Fruit fly (Drosophila melanogaster): Measurements from ENCODE around the gene Dhpr.

Dhpr gene

DNA sequence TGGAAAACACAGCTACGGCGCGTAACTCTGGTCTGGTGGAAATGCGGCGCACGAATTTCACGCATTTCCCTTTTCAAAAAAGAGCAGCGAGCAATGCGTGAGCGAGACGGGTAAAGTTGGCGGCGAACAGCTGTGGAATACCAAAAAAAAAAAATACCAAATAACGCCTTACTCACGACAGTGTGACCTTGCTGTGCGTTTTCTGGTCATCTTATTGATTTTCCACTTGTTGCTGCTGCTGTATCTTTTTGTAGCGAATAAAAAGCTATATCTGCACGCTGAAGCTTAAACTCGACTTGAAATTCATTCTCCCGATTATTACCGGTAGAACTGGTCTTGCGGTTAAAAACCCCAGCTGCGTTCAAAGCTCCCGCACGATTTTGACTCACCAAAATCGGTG lies at the start of gene Dhpr, which contains the start of gene bol:
Gene Dhpr, plus strand, starts transcription at position 212 of the 400 bp plus-strand sequence.
Gene bol, minus strand, starts transcription at position 57 of the 400 bp plus-strand sequence.
- TF ChIP-seq h (GFP tag; optimal IDR thresholded peaks at IDR 0.05) (peak; percentile 39), Myc (optimal IDR thresholded peaks at IDR 0.05) (peak; percentile 77), rgr (GFP tag; optimal IDR thresholded peaks at IDR 0.05) (peak; percentile 24), br (GFP tag; optimal IDR thresholded peaks at IDR 0.05) (no peak), foxo (GFP tag; optimal IDR thresholded peaks at IDR 0.05) (peak in 1 of 2 experiments; percentile 35), Mio (GFP tag; optimal IDR thresholded peaks at IDR 0.05) (no peak)

- peak; percentile 33 for TF ChIP-seq rgr (GFP tag; optimal IDR thresholded peaks at IDR 0.05)
- no peak for TF ChIP-seq dmrt93B (GFP tag; optimal IDR thresholded peaks at IDR 0.05)
- TF ChIP-seq Abd-B (GFP tag; optimal IDR thresholded peaks at IDR 0.05): no peak
- TF ChIP-seq brk (GFP tag; optimal IDR thresholded peaks at IDR 0.05): no peak
- no peak for TF ChIP-seq pan (optimal IDR thresholded peaks at IDR 0.05)
- TF ChIP-seq sv (GFP tag; optimal IDR thresholded peaks at IDR 0.05): no peak
- peak; percentile 16 for TF ChIP-seq psq (GFP tag; optimal IDR thresholded peaks at IDR 0.05)
- TF ChIP-seq CG9705 (GFP tag; optimal IDR thresholded peaks at IDR 0.05): no peak
- TF ChIP-seq br (GFP tag; optimal IDR thresholded peaks at IDR 0.05): peak; percentile 6
- TF ChIP-seq woc (GFP tag; optimal IDR thresholded peaks at IDR 0.05): no peak
- TF ChIP-seq foxo (GFP tag; optimal IDR thresholded peaks at IDR 0.05): no peak
- no peak for TF ChIP-seq OdsH (GFP tag; optimal IDR thresholded peaks at IDR 0.05)
- TF ChIP-seq h (GFP tag; optimal IDR thresholded peaks at IDR 0.05): no peak
- no peak for TF ChIP-seq Dif (GFP tag; optimal IDR thresholded peaks at IDR 0.05; ENCODE audit: partially characterized antibody)
- no peak for TF ChIP-seq Hnf4 (GFP tag; optimal IDR thresholded peaks at IDR 0.05)
- TF ChIP-seq Dfd (GFP tag; optimal IDR thresholded peaks at IDR 0.05): no peak
Observed at dm6 chr3L:9092356-9093103, 41.8 kb upstream of the Dhpr start, which contains the start of gene CG32032. CG32032 (plus strand) TSS chr3L:9093053.

- TF ChIP-seq br (GFP tag; optimal IDR thresholded peaks at IDR 0.05) (peak; percentile 7), Mio (GFP tag; optimal IDR thresholded peaks at IDR 0.05) (no peak), N (GFP tag; optimal IDR thresholded peaks at IDR 0.05) (no peak), Rel (GFP tag; optimal IDR thresholded peaks at IDR 0.05) (no peak), Rel (tag; optimal IDR thresholded peaks at IDR 0.05) (peak; percentile 61), foxo (GFP tag; optimal IDR thresholded peaks at IDR 0.05) (no peak), Jra (GFP tag; optimal IDR thresholded peaks at IDR 0.05) (no peak), Myc (optimal IDR thresholded peaks at IDR 0.05) (peak; percentile 66), rgr (GFP tag; optimal IDR thresholded peaks at IDR 0.05) (no peak), HLH106 (tag; optimal IDR thresholded peaks at IDR 0.05) (no peak)
Observed at dm6 chr3L:9094980-9095425, 39.4 kb upstream of the Dhpr start.

- TF ChIP-seq h (GFP tag; optimal IDR thresholded peaks at IDR 0.05) (peak; percentile 42), tai (GFP tag; optimal IDR thresholded peaks at IDR 0.05) (no peak), Mio (GFP tag; optimal IDR thresholded peaks at IDR 0.05) (no peak), pan (optimal IDR thresholded peaks at IDR 0.05) (no peak), Dfd (GFP tag; optimal IDR thresholded peaks at IDR 0.05) (no peak), woc (GFP tag; optimal IDR thresholded peaks at IDR 0.05) (no peak), rgr (GFP tag; optimal IDR thresholded peaks at IDR 0.05) (no peak), HLH106 (tag; optimal IDR thresholded peaks at IDR 0.05) (no peak), Hr83 (GFP tag; optimal IDR thresholded peaks at IDR 0.05; ENCODE audit: poor library complexity, severe bottlenecking) (no peak), jim (GFP tag; optimal IDR thresholded peaks at IDR 0.05) (no peak), foxo (GFP tag; optimal IDR thresholded peaks at IDR 0.05) (no peak), GATAd (GFP tag; optimal IDR thresholded peaks at IDR 0.05) (no peak), Rel (GFP tag; optimal IDR thresholded peaks at IDR 0.05) (no peak), Rel (tag; optimal IDR thresholded peaks at IDR 0.05) (peak; percentile 25), Abd-B (GFP tag; optimal IDR thresholded peaks at IDR 0.05) (no peak), Myc (optimal IDR thresholded peaks at IDR 0.05) (no peak), dsf (GFP tag; optimal IDR thresholded peaks at IDR 0.05; ENCODE audit: borderline replicate concordance) (no peak), Sp1 (GFP tag; optimal IDR thresholded peaks at IDR 0.05) (no peak), Hr78 (GFP tag; optimal IDR thresholded peaks at IDR 0.05) (no peak), fru (GFP tag; optimal IDR thresholded peaks at IDR 0.05) (peak; percentile 62), sage (GFP tag; optimal IDR thresholded peaks at IDR 0.05) (no peak), br (GFP tag; optimal IDR thresholded peaks at IDR 0.05) (no peak), Hnf4 (GFP tag; optimal IDR thresholded peaks at IDR 0.05) (no peak), Jra (GFP tag; optimal IDR thresholded peaks at IDR 0.05) (no peak)
Observed at dm6 chr3L:9095704-9096103, 38.7 kb upstream of the Dhpr start.

Data from whole organism, wandering third instar larva.